Fruit fly (Drosophila melanogaster) whole organism, embryonic: ENCODE data around the gene Ask1.

ENCODE experiments used
- CG11247 ChIP-seq: fragments of 200-800 bp; sonication (Bioruptor generic); IDR thresholded peaks from 2 replicates; pipeline ENCODE4 v1.3.6; 2022; ENCODE audit warnings: missing biosample characterization, missing genetic modification characterization
- CG17359 ChIP-seq: fragments of 200-800 bp; sonication (Bioruptor generic); optimal IDR thresholded peaks from 3 replicates; lab custom pipeline; 2018; ENCODE audit warnings: missing biosample characterization, mild to moderate bottlenecking, missing genetic modification characterization, moderate library complexity
- H2.0 ChIP-seq: fragments of 200-800 bp; sonication (Bioruptor generic); IDR thresholded peaks from 2 replicates; pipeline ENCODE4 v1.3.6; 2022; ENCODE audit warnings: missing biosample characterization, missing genetic modification characterization
- Oaz ChIP-seq: fragments of 200-800 bp; sonication (Bioruptor generic); IDR thresholded peaks from 2 replicates; pipeline ENCODE4 v1.3.6; 2022; ENCODE audit warnings: missing biosample characterization, missing genetic modification characterization
- Taf1 ChIP-seq: fragments of 200-800 bp; sonication (Bioruptor generic); IDR thresholded peaks from 2 replicates; pipeline ENCODE4 v1.3.6; 2022; ENCODE audit warnings: missing biosample characterization, missing genetic modification characterization
- ham ChIP-seq: fragments of 200-800 bp; sonication (Bioruptor generic); IDR thresholded peaks from 2 replicates; pipeline ENCODE4 v1.3.6; 2022; ENCODE audit warnings: missing biosample characterization, missing genetic modification characterization
- kay ChIP-seq: fragments of 200-800 bp; sonication (Bioruptor generic); optimal IDR thresholded peaks from 2 replicates; lab custom pipeline; 2016; ENCODE audit warnings: missing biosample characterization, missing genetic modification characterization
- luna ChIP-seq: fragments of 200-800 bp; sonication (Bioruptor generic); optimal IDR thresholded peaks from 2 replicates; lab custom pipeline; 2016; ENCODE audit warnings: missing biosample characterization, missing genetic modification characterization
- tll ChIP-seq, 2 experiments: fragments of 200-800 bp in 1 of 2; fragments of >200 bp in 1 of 2; sonication (Bioruptor generic) in 1 of 2; optimal IDR thresholded peaks; 2 replicates each; lab custom pipeline; 2017 to 2019; ENCODE audit warnings: missing biosample characterization in 2 of 2, missing genetic modification characterization in 2 of 2, mild to moderate bottlenecking in 1 of 2, moderate library complexity in 1 of 2
- yki ChIP-seq: fragments of >200 bp; optimal IDR thresholded peaks from 3 replicates; lab custom pipeline; 2018

DNA sequence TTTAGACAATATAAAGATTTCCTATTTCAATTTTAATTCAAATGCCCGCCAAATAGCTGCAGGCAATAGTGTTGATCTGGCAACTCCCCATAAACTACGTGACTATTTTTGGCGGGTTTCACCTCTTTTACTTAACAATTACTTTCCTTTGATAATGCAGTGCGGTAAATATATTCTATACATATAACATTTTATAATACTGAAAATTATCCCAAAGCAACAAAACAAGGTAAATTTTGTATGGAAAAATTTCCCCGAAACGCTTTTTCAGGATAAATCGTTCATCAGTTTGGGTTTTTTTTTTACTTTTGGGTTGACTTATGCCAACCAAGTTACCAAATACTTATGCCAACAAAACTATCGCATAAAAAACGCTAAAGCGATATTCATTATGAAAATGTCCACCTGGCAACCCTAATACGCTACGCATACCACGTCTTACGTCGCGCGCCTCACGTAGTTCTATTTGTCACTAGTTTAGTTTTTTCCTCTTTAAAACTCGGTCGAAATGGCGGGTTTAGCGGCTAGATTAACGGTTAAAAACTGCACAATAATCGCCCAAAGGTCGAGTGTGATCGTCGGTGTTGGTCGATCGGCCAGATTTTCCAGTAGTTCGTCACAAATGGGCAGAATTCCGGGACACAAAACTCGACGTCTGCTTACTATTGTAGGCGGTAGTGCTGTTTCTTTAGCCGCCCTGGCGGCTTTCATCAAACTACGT is 32.5 kb upstream of the Ask1 start, which contains the start of gene MICU3:
- TF ChIP-seq Taf1, result peak; percentile 31; the same call in 1 of the 2 replicates
- TF ChIP-seq CG17359, result peak; percentile 55
- TF ChIP-seq H2.0, result peak; percentile 53; the same call in 1 of the 2 replicates
- peak in 1 of 2 experiments; percentile 45 for TF ChIP-seq tll (GFP tag; optimal IDR thresholded peaks at IDR 0.05; lab: Kevin White, UChicago)
- TF ChIP-seq Oaz, result 0 out of 2 replicates have a peak, but pooled peaks have one; percentile 33
- peak; percentile 47 for TF ChIP-seq kay (GFP tag; lab: Kevin White, UChicago)
- TF ChIP-seq yki (lab: Kevin White, UChicago), result no peak
- TF ChIP-seq luna, result peak; percentile 49
- no peak for TF ChIP-seq ham (GFP tag; lab: Robert Waterston, UW)
- peak; percentile 44; the same call in 1 of the 2 replicates for TF ChIP-seq CG11247 (GFP tag; lab: Robert Waterston, UW)
